Worm (Caenorhabditis elegans): ENCODE measurements around the gene R08A2.1.

DNA sequence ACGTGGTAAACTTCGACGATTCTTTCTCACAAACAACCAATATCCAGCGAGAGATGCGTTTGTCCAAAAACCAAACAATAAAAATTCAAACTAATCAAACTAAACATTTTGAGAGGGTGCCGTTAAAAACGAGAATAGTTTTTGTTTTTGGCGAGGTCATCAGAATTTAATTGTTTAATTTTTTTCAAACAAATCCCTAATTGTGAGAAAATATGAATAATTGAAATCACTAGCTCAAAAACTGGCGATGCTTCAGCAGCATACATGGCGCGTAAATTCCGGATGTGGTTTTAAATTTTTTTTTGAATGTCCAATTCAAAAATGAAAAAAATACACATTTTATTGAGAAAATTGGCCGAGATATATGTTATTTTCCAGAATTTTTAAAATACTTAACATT is at the start of gene R08A2.1:
- TF ChIP-seq fos-1 (tag; optimal IDR thresholded peaks at IDR 0.05) (no peak), aly-2 (tag; optimal IDR thresholded peaks at IDR 0.05) (no peak), egl-27 (tag; optimal IDR thresholded peaks at IDR 0.05) (no peak), ZK546.5 (tag; optimal IDR thresholded peaks at IDR 0.05) (no peak), elt-3 (tag; optimal IDR thresholded peaks at IDR 0.05) (no peak), nhr-11 (tag; optimal IDR thresholded peaks at IDR 0.05) (no peak)
